Fruit fly (Drosophila melanogaster): ENCODE data around the gene Gabat.

The Gabat gene

dm6 chr3L:20000081-20000736 is at the start of gene Gabat, which contains the start of gene Tom20 (continued):
- TF ChIP-seq CG3065 (GFP tag; optimal IDR thresholded peaks at IDR 0.05) (no peak), Rx (GFP tag; IDR thresholded peaks at IDR 0.05) (no peak), mam (GFP tag; optimal IDR thresholded peaks at IDR 0.05) (no peak), dysf (GFP tag; IDR thresholded peaks at IDR 0.05) (no peak), Hr3 (GFP tag; optimal IDR thresholded peaks at IDR 0.05) (no peak), emc (GFP tag; optimal IDR thresholded peaks at IDR 0.05) (no peak), jing (GFP tag; optimal IDR thresholded peaks at IDR 0.05) (no peak), chm (GFP tag; IDR thresholded peaks at IDR 0.05) (no peak), GATAe (GFP tag; conservative IDR thresholded peaks at IDR 0.05) (no peak), Doc3 (GFP tag; IDR thresholded peaks at IDR 0.05; ENCODE audit: partially characterized antibody) (no peak), Hmr (GFP tag; optimal IDR thresholded peaks at IDR 0.05) (no peak), ro (GFP tag; IDR thresholded peaks at IDR 0.05) (no peak), seq (GFP tag; IDR thresholded peaks at IDR 0.05) (no peak), gem (tag; optimal IDR thresholded peaks at IDR 0.05) (peak; percentile 3), CG1024 (GFP tag; IDR thresholded peaks at IDR 0.05) (no peak), HLH4C (GFP tag; IDR thresholded peaks at IDR 0.05; ENCODE audit: partially characterized antibody) (no peak), CG43689 (GFP tag; IDR thresholded peaks at IDR 0.05) (no peak), dati (GFP tag; IDR thresholded peaks at IDR 0.05) (no peak), CG12744 (GFP tag; optimal IDR thresholded peaks at IDR 0.05) (no peak), repo (GFP tag; optimal IDR thresholded peaks at IDR 0.05) (no peak), gce (GFP tag; IDR thresholded peaks at IDR 0.05) (no peak), bab2 (GFP tag; optimal IDR thresholded peaks at IDR 0.05) (no peak), Atf-2 (GFP tag; optimal IDR thresholded peaks at IDR 0.05) (no peak), Xrp1 (GFP tag; IDR thresholded peaks at IDR 0.05) (no peak), ac (GFP tag; optimal IDR thresholded peaks at IDR 0.05) (no peak), CG30403 (GFP tag; optimal IDR thresholded peaks at IDR 0.05) (no peak), Dfd (GFP tag; optimal IDR thresholded peaks at IDR 0.05) (no peak), CG2712 (tag; optimal IDR thresholded peaks at IDR 0.05) (no peak), CG13775 (GFP tag; optimal IDR thresholded peaks at IDR 0.05) (no peak), unpg (GFP tag; optimal IDR thresholded peaks at IDR 0.05) (peak; percentile 5), otp (GFP tag; IDR thresholded peaks at IDR 0.05) (no peak), CHES-1-like (GFP tag; optimal IDR thresholded peaks at IDR 0.05) (no peak), hth (optimal IDR thresholded peaks at IDR 0.05) (no peak), CG3281 (GFP tag; optimal IDR thresholded peaks at IDR 0.05) (no peak), ATbp (GFP tag; optimal IDR thresholded peaks at IDR 0.05) (no peak), Opbp (GFP tag; IDR thresholded peaks at IDR 0.05; ENCODE audit: partially characterized antibody) (no peak), knrl (GFP tag; IDR thresholded peaks at IDR 0.05; ENCODE audit: partially characterized antibody) (no peak), ash1 (GFP tag; optimal IDR thresholded peaks at IDR 0.05) (no peak), fd3F (GFP tag; optimal IDR thresholded peaks at IDR 0.05) (peak; percentile 12), Lpt (GFP tag; optimal IDR thresholded peaks at IDR 0.05) (no peak), luna (GFP tag; optimal IDR thresholded peaks at IDR 0.05) (no peak), disco-r (GFP tag; optimal IDR thresholded peaks at IDR 0.05) (no peak), az2 (GFP tag; optimal IDR thresholded peaks at IDR 0.05) (no peak), sug (tag; optimal IDR thresholded peaks at IDR 0.05) (peak; percentile 19), CG12391 (tag; optimal IDR thresholded peaks at IDR 0.05) (peak; percentile 4), ase (GFP tag; IDR thresholded peaks at IDR 0.05) (no peak), CG10267 (tag; optimal IDR thresholded peaks at IDR 0.05) (no peak), Dip3 (GFP tag; optimal IDR thresholded peaks at IDR 0.05) (no peak), inv (GFP tag; IDR thresholded peaks at IDR 0.05; ENCODE audit: partially characterized antibody) (no peak), CG10209 (GFP tag; optimal IDR thresholded peaks at IDR 0.05) (no peak), CG17385 (GFP tag; optimal IDR thresholded peaks at IDR 0.05) (peak; percentile 15)
